Fruit fly (Drosophila melanogaster) whole organism, embryonic: ENCODE data around the gene Drsl2.

Source experiments
- Adf1 ChIP-seq: fragments of 200-800 bp; sonication (Bioruptor generic); IDR thresholded peaks from 2 replicates; pipeline ENCODE4 v1.3.6; 2022; ENCODE audit warnings: missing biosample characterization, missing genetic modification characterization
- B-H2 ChIP-seq: fragments of 200-800 bp; sonication (Bioruptor generic); optimal IDR thresholded peaks from 2 replicates; lab custom pipeline; 2018; ENCODE audit warnings: missing biosample characterization, mild to moderate bottlenecking, missing genetic modification characterization
- Bgb ChIP-seq: fragments of 200-800 bp; sonication (Bioruptor generic); IDR thresholded peaks from 2 replicates; pipeline ENCODE4 v1.3.6; 2022; ENCODE audit warnings: missing biosample characterization, missing genetic modification characterization; ENCODE audit not compliant: partially characterized antibody
- CG10147 ChIP-seq: fragments of 200-800 bp; sonication (Bioruptor generic); optimal IDR thresholded peaks from 2 replicates; lab custom pipeline; 2019; ENCODE audit warnings: missing biosample characterization, mild to moderate bottlenecking, missing genetic modification characterization, moderate library complexity
- CG1024 ChIP-seq: fragments of 200-800 bp; sonication (Bioruptor generic); IDR thresholded peaks from 2 replicates; pipeline ENCODE4 v1.3.6; 2022; ENCODE audit warnings: missing biosample characterization, missing genetic modification characterization
- CG13296 ChIP-seq: fragments of 200-800 bp; sonication (Bioruptor generic); optimal IDR thresholded peaks from 3 replicates; lab custom pipeline; 2018; ENCODE audit warnings: missing biosample characterization, mild to moderate bottlenecking, missing genetic modification characterization
- CG13424 ChIP-seq: fragments of 200-800 bp; sonication (Bioruptor generic); optimal IDR thresholded peaks from 2 replicates; lab custom pipeline; 2019; ENCODE audit warnings: missing biosample characterization, mild to moderate bottlenecking, missing genetic modification characterization, moderate library complexity
- CG15514 ChIP-seq: fragments of 200-800 bp; sonication (Bioruptor generic); optimal IDR thresholded peaks from 3 replicates; lab custom pipeline; 2017; ENCODE audit warnings: missing biosample characterization, missing genetic modification characterization, mild to moderate bottlenecking, moderate library complexity, missing genetic modification reagents
- CG16815 ChIP-seq: fragments of 200-800 bp; sonication (Bioruptor generic); optimal IDR thresholded peaks from 3 replicates; lab custom pipeline; 2017; ENCODE audit warnings: missing biosample characterization, mild to moderate bottlenecking, missing genetic modification characterization
- CG17328 ChIP-seq: fragments of 200-800 bp; sonication (Bioruptor generic); IDR thresholded peaks from 2 replicates; pipeline ENCODE4 v1.3.6; 2022; ENCODE audit warnings: missing biosample characterization, missing genetic modification characterization
- CG17361 ChIP-seq: fragments of 200-800 bp; sonication (Bioruptor generic); IDR thresholded peaks from 3 replicates; pipeline ENCODE4 v1.3.6; 2022; ENCODE audit warnings: missing biosample characterization, missing genetic modification characterization
- CG17385 ChIP-seq: fragments of 200-800 bp; sonication (Bioruptor generic); optimal IDR thresholded peaks from 3 replicates; lab custom pipeline; 2018; ENCODE audit warnings: missing biosample characterization, mild to moderate bottlenecking, missing genetic modification characterization
- CG18011 ChIP-seq: fragments of 200-800 bp; sonication (Bioruptor generic); optimal IDR thresholded peaks from 2 replicates; lab custom pipeline; 2017; ENCODE audit warnings: missing biosample characterization, missing genetic modification characterization, mild to moderate bottlenecking, moderate library complexity, missing genotype
- CG3065 ChIP-seq: fragments of 200-800 bp; sonication (Bioruptor generic); optimal IDR thresholded peaks from 2 replicates; lab custom pipeline; 2016; ENCODE audit warnings: missing biosample characterization, missing genetic modification characterization
- CG3281 ChIP-seq: fragments of 200-800 bp; sonication (Bioruptor generic); optimal IDR thresholded peaks from 3 replicates; lab custom pipeline; 2017; ENCODE audit warnings: missing biosample characterization, mild to moderate bottlenecking, missing genetic modification characterization
- CG4617 ChIP-seq: fragments of 200-800 bp; sonication (Bioruptor generic); optimal IDR thresholded peaks from 3 replicates; lab custom pipeline; 2016; ENCODE audit warnings: missing biosample characterization, missing genetic modification characterization, borderline replicate concordance
- CG4730 ChIP-seq: fragments of 200-800 bp; sonication (Bioruptor generic); IDR thresholded peaks from 2 replicates; pipeline ENCODE4 v1.3.6; 2022; ENCODE audit warnings: missing biosample characterization, missing genetic modification characterization
- CG5245 ChIP-seq: fragments of 200-800 bp; sonication (Bioruptor generic); optimal IDR thresholded peaks from 3 replicates; lab custom pipeline; 2016; ENCODE audit warnings: missing biosample characterization, missing genetic modification characterization
- CG7963 ChIP-seq: fragments of 200-800 bp; sonication (Bioruptor generic); IDR thresholded peaks from 3 replicates; pipeline ENCODE4 v1.3.6; 2022; ENCODE audit warnings: missing biosample characterization, missing genetic modification characterization; ENCODE audit not compliant: partially characterized antibody
- CG8089 ChIP-seq: fragments of 200-800 bp; sonication (Bioruptor generic); optimal IDR thresholded peaks from 3 replicates; lab custom pipeline; 2016; ENCODE audit warnings: missing biosample characterization, missing genetic modification characterization
- CG8290 ChIP-seq, 3 experiments: fragments of 200-800 bp; sonication (Bioruptor generic); optimal IDR thresholded peaks; 2 replicates each; lab custom pipeline; 2016 to 2019; ENCODE audit warnings: missing biosample characterization in 3 of 3, missing genetic modification characterization in 3 of 3, mild to moderate bottlenecking in 2 of 3, moderate library complexity in 1 of 3
- D ChIP-seq, 2 experiments: fragments of 200-800 bp in 1 of 2; fragments of >200 bp in 1 of 2; sonication (Bioruptor generic) in 1 of 2; optimal IDR thresholded peaks; 2 replicates in 1 of 2; 3 replicates in 1 of 2; lab custom pipeline; 2017; ENCODE audit warnings: mild to moderate bottlenecking in 1 of 2, missing biosample characterization in 1 of 2, missing genetic modification characterization in 1 of 2, missing genetic modification reagents in 1 of 2
- Dp ChIP-seq: fragments of 200-800 bp; sonication (Bioruptor generic); optimal IDR thresholded peaks from 2 replicates; lab custom pipeline; 2018; ENCODE audit warnings: missing biosample characterization, mild to moderate bottlenecking, missing genetic modification characterization, moderate library complexity
- E2f2 ChIP-seq: fragments of 200-800 bp; sonication (Bioruptor generic); IDR thresholded peaks from 2 replicates; pipeline ENCODE4 v1.3.6; 2022; ENCODE audit warnings: missing biosample characterization, missing genetic modification characterization
- Elba2 ChIP-seq: fragments of 200-800 bp; sonication (Bioruptor generic); optimal IDR thresholded peaks from 3 replicates; lab custom pipeline; 2016; ENCODE audit warnings: missing biosample characterization, missing genetic modification characterization
- HLH4C ChIP-seq: fragments of 200-800 bp; sonication (Bioruptor generic); IDR thresholded peaks from 3 replicates; pipeline ENCODE4 v1.3.6; 2022; ENCODE audit warnings: missing biosample characterization, missing genetic modification characterization; ENCODE audit not compliant: partially characterized antibody
- Hsf ChIP-seq: fragments of 200-800 bp; sonication (Bioruptor generic); optimal IDR thresholded peaks from 3 replicates; lab custom pipeline; 2016; ENCODE audit warnings: missing biosample characterization, missing genetic modification characterization
- MESR4 ChIP-seq: fragments of 200-800 bp; sonication (Bioruptor generic); optimal IDR thresholded peaks from 2 replicates; lab custom pipeline; 2018; ENCODE audit warnings: missing biosample characterization, mild to moderate bottlenecking, missing genetic modification characterization, moderate library complexity
- Sin3A ChIP-seq: fragments of >200 bp; optimal IDR thresholded peaks from 2 replicates; lab custom pipeline; 2018
- YL-1 ChIP-seq: fragments of 200-800 bp; sonication (Bioruptor generic); optimal IDR thresholded peaks from 3 replicates; lab custom pipeline; 2017; ENCODE audit warnings: missing biosample characterization, mild to moderate bottlenecking, missing genetic modification characterization
- ato ChIP-seq: fragments of 200-800 bp; sonication (Bioruptor generic); IDR thresholded peaks from 2 replicates; pipeline ENCODE4 v1.3.6; 2022; ENCODE audit warnings: missing biosample characterization, missing genetic modification characterization; ENCODE audit not compliant: partially characterized antibody
- bbx ChIP-seq: fragments of 200-800 bp; sonication (Bioruptor generic); IDR thresholded peaks from 2 replicates; pipeline ENCODE4 v1.3.6; 2022; ENCODE audit warnings: missing biosample characterization, missing genetic modification characterization; ENCODE audit not compliant: partially characterized antibody
- crp ChIP-seq, 2 experiments: fragments of 200-800 bp; sonication (Bioruptor generic); optimal IDR thresholded peaks; 2 replicates in 1 of 2; 3 replicates in 1 of 2; lab custom pipeline; 2017; ENCODE audit warnings: missing biosample characterization in 2 of 2, missing genetic modification characterization in 2 of 2, mild to moderate bottlenecking in 1 of 2, moderate library complexity in 1 of 2
- cwo ChIP-seq: fragments of 200-800 bp; sonication (Bioruptor generic); optimal IDR thresholded peaks from 3 replicates; lab custom pipeline; 2017; ENCODE audit warnings: missing biosample characterization, missing genetic modification characterization, mild to moderate bottlenecking, moderate library complexity, missing genetic modification reagents
- dimm ChIP-seq: fragments of 200-800 bp; sonication (Bioruptor generic); IDR thresholded peaks from 2 replicates; pipeline ENCODE4 v1.3.6; 2022; ENCODE audit warnings: missing biosample characterization, missing genetic modification characterization
- jing ChIP-seq: fragments of 200-800 bp; sonication (Bioruptor generic); optimal IDR thresholded peaks from 2 replicates; lab custom pipeline; 2018; ENCODE audit warnings: missing biosample characterization, mild to moderate bottlenecking, missing genetic modification characterization
- pho ChIP-seq: fragments of 200-800 bp; sonication (Bioruptor generic); optimal IDR thresholded peaks from 2 replicates; lab custom pipeline; 2016; ENCODE audit warnings: missing biosample characterization, missing genetic modification characterization
- sima ChIP-seq: fragments of 200-800 bp; sonication (Bioruptor generic); optimal IDR thresholded peaks from 2 replicates; lab custom pipeline; 2016; ENCODE audit warnings: missing biosample characterization, missing genetic modification characterization
- sna ChIP-seq: fragments of 200-800 bp; sonication (Bioruptor generic); IDR thresholded peaks from 2 replicates; pipeline ENCODE4 v1.3.6; 2022; ENCODE audit warnings: missing biosample characterization, missing genetic modification characterization; ENCODE audit not compliant: partially characterized antibody
- ssp ChIP-seq: fragments of 200-800 bp; sonication (Bioruptor generic); IDR thresholded peaks from 2 replicates; pipeline ENCODE4 v1.3.6; 2022; ENCODE audit warnings: missing biosample characterization, missing genetic modification characterization
- vvl ChIP-seq: fragments of 200-800 bp; sonication (Bioruptor generic); IDR thresholded peaks from 2 replicates; pipeline ENCODE4 v1.3.6; 2022; ENCODE audit warnings: missing biosample characterization, missing genetic modification characterization

Drsl2 gene

DNA sequence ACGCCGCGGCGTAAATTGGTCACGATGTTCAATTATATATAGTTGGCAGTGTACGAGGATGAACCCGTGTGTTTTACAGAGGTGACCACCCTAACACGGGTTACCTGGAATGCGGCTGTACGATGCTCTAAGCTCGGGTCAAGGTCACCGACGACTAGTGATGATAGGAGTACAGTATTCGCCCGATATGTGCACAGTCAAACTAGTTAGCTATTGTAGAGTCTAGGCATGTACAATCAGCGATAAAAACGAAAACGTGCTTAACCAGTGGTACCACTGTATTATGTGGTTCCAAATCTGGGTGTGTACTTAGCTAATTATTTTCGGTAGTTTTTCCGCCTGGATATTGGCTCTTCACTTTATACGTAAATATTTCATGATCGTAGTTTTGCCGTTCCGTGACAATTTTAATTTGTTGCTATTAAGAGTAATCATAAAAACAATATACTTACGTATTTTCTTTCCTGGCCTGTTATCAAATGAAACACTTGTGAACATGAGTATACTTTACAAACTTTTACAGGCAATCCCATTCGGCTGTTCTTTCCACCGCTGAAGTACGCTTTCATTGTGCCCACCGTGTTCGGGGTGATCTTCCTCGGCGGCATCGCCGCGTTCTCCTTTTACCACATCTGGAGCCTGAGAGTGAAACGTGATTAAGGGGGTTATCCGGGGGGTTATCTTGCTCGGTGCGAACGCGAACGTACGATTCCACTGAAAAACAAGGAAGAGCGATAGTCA is 6.0 kb downstream of the Drsl2 start (continued):
- peak; percentile 28 for TF ChIP-seq CG3281

dm6 chr3L:3325597-3325924 is 11.4 kb downstream of the Drsl2 start:
- TF ChIP-seq CG17385 (GFP tag; lab: Kevin White, UChicago): peak; percentile 73
- TF ChIP-seq sna (GFP tag; lab: Robert Waterston, UW): 0 out of 2 replicates have a peak, but pooled peaks have one; percentile 20
- TF ChIP-seq MESR4 (GFP tag; lab: Kevin White, UChicago): peak; percentile 96
- TF ChIP-seq bbx (GFP tag; lab: Robert Waterston, UW): peak; percentile 28; the same call in 1 of the 2 replicates
- TF ChIP-seq D (optimal IDR thresholded peaks at IDR 0.05; lab: Kevin White, UChicago): peak; percentile 62
- no peak for TF ChIP-seq D (GFP tag; optimal IDR thresholded peaks at IDR 0.05; lab: Kevin White, UChicago)
- TF ChIP-seq Bgb: peak; percentile 5; the same call in 1 of the 2 replicates
- no peak for TF ChIP-seq CG16815 (GFP tag; lab: Kevin White, UChicago)
- 0 out of 3 replicates have a peak, but pooled peaks have one; percentile 35 for TF ChIP-seq CG7963
- TF ChIP-seq CG4617 (GFP tag; lab: Kevin White, UChicago): peak; percentile 71
- TF ChIP-seq CG13296 (GFP tag; lab: Kevin White, UChicago): no peak

- TF ChIP-seq dimm (GFP tag; lab: Robert Waterston, UW) (no peak), sima (GFP tag; lab: Kevin White, UChicago) (no peak), YL-1 (GFP tag; lab: Kevin White, UChicago) (peak; percentile 75), jing (GFP tag; lab: Kevin White, UChicago) (no peak), E2f2 (GFP tag; lab: Robert Waterston, UW) (peak; percentile 86), ato (no peak), B-H2 (GFP tag; lab: Kevin White, UChicago) (peak; percentile 57), Hsf (GFP tag; lab: Kevin White, UChicago) (peak; percentile 53), Adf1 (0 out of 2 replicates have a peak, but pooled peaks have one; percentile 16), Elba2 (peak; percentile 23), CG17361 (GFP tag; lab: Robert Waterston, UW) (peak; percentile 66; the same call in 2 of the 3 replicates), CG18011 (peak; percentile 34), vvl (peak; percentile 62), CG3065 (GFP tag; lab: Kevin White, UChicago) (no peak), CG8089 (GFP tag; lab: Kevin White, UChicago) (no peak), CG10147 (no peak), Dp (GFP tag; lab: Kevin White, UChicago) (peak; percentile 80), CG5245 (no peak), CG1024 (GFP tag; lab: Robert Waterston, UW) (peak; percentile 17; the same call in 1 of the 2 replicates), crp (GFP tag; optimal IDR thresholded peaks at IDR 0.05; lab: Kevin White, UChicago) (peak in 1 of 2 experiments; percentile 22), CG4730 (no peak), pho (GFP tag; lab: Kevin White, UChicago) (peak; percentile 54), HLH4C (GFP tag; lab: Robert Waterston, UW) (no peak), CG17328 (0 out of 2 replicates have a peak, but pooled peaks have one; percentile 41), CG15514 (GFP tag; lab: Kevin White, UChicago) (peak; percentile 63), CG13424 (peak; percentile 69), ssp (GFP tag; lab: Robert Waterston, UW) (no peak), Sin3A (lab: Kevin White, UChicago) (peak; percentile 96), cwo (GFP tag; lab: Kevin White, UChicago) (no peak), CG8290 (GFP tag; optimal IDR thresholded peaks at IDR 0.05; lab: Kevin White, UChicago) (no peak), CG8290 (tag; optimal IDR thresholded peaks at IDR 0.05; lab: Kevin White, UChicago) (peak in 1 of 2 experiments; percentile 38)
These were observed 12.1 kb downstream of the Drsl2 start, which contains the start of gene Gtpx for dm6 chr3L:3325925-3326903. Gene Gtpx, plus strand, starts transcription at chr3L:3326265.
